Worm (Caenorhabditis elegans) whole organism, young adult: ENCODE data around the gene CD4.8.

Experiments used
- B0261.1 ChIP-seq: sonication (generic microtip); optimal IDR thresholded peaks from 2 replicates; lab custom pipeline; 2016; ENCODE audit warnings: mild to moderate bottlenecking, missing genetic modification characterization, moderate library complexity, missing compliant biosample characterization
- ZK185.1 ChIP-seq: sonication (generic microtip); optimal IDR thresholded peaks from 2 replicates; lab custom pipeline; 2016; ENCODE audit warnings: mild to moderate bottlenecking, missing genetic modification characterization, missing compliant biosample characterization; ENCODE audit not compliant: poor library complexity, severe bottlenecking
- ama-1 ChIP-seq, 3 experiments: fragments of 150-350 bp in 1 of 3; sonication (generic microtip) in 2 of 3; optimal IDR thresholded peaks; 2 replicates each; lab custom pipeline; 2014 to 2018; ENCODE audit warnings: missing biosample characterization in 2 of 3, missing genetic modification characterization in 2 of 3, missing genetic modification reagents in 2 of 3
- lsy-27 ChIP-seq: sonication (generic microtip); optimal IDR thresholded peaks from 2 replicates; lab custom pipeline; 2017; ENCODE audit warnings: missing genetic modification characterization, mild to moderate bottlenecking, missing compliant biosample characterization, antibody characterized with exemption, missing genotype, borderline replicate concordance; ENCODE audit not compliant: insufficient read depth
- nfyb-1 ChIP-seq: fragments of 200-800 bp; sonication (Bioruptor generic); IDR thresholded peaks from 2 replicates; pipeline ENCODE4 v1.3.6; 2022; ENCODE audit warnings: missing genetic modification reagents, missing genetic modification characterization, missing compliant biosample characterization
- nhr-27 ChIP-seq: fragments of 200-800 bp; sonication (Bioruptor generic); optimal IDR thresholded peaks from 2 replicates; lab custom pipeline; 2018; ENCODE audit warnings: mild to moderate bottlenecking, missing genetic modification characterization, moderate library complexity, missing compliant biosample characterization
- snpc-4 ChIP-seq, 5 experiments: fragments of 150-350 bp in 1 of 5; sonication (generic microtip) in 4 of 5; optimal IDR thresholded peaks; 2 replicates each; lab custom pipeline; 2014 to 2018; ENCODE audit warnings: missing genetic modification characterization in 5 of 5, missing biosample characterization in 3 of 5, antibody characterized with exemption in 2 of 5, mild to moderate bottlenecking in 2 of 5, missing compliant biosample characterization in 2 of 5, missing genotype in 2 of 5, moderate library complexity in 2 of 5, missing genetic modification reagents in 1 of 5
- unc-62 ChIP-seq: fragments of 150-350 bp; optimal IDR thresholded peaks from 2 replicates; lab custom pipeline; 2014; ENCODE audit warnings: missing biosample characterization, missing genetic modification reagents, missing genetic modification characterization
- ztf-28 ChIP-seq: fragments of 200-800 bp; sonication (Bioruptor generic); IDR thresholded peaks from 2 replicates; pipeline ENCODE4 v1.3.6; 2022; ENCODE audit warnings: missing genetic modification reagents, missing genetic modification characterization, missing compliant biosample characterization

DNA sequence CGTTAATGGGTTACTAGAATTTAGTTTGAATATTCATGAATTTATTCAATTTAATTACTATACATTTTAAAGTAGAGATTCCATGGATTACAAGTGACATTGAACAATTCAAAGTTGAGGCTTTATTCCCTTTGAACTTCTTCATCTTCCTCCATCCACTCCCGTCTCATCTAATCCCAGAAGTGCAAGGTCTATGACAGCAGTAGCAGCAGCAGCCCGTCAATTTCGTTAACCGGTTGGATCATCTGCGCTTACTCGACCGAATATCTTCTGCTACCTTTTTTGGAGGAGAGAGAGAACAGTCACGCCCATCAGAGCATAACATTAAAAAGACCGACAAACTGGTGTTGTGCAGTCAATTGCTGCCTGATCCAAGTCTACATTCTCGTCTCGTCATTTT lies 16.1 kb upstream of the CD4.8 start, which contains the start of gene M03E7.2:
- TF ChIP-seq ztf-28, result no peak
- no peak for TF ChIP-seq ama-1 (optimal IDR thresholded peaks at IDR 0.05; lab: Kevin White, UChicago)
- TF ChIP-seq ama-1 (GFP tag; optimal IDR thresholded peaks at IDR 0.05; lab: Kevin White, UChicago), result no peak
- no peak for TF ChIP-seq lsy-27 (tag; lab: Kevin White, UChicago)
- no peak for TF ChIP-seq snpc-4 (GFP tag; optimal IDR thresholded peaks at IDR 0.05; lab: Kevin White, UChicago)
- TF ChIP-seq snpc-4 (tag; optimal IDR thresholded peaks at IDR 0.05; lab: Kevin White, UChicago), result no peak
- TF ChIP-seq nfyb-1 (GFP tag; lab: Robert Waterston, UW), result no peak
- TF ChIP-seq unc-62 (GFP tag; lab: Kevin White, UChicago), result no peak
- no peak for TF ChIP-seq nhr-27
- no peak for TF ChIP-seq B0261.1
- TF ChIP-seq ZK185.1 (tag; lab: Kevin White, UChicago), result no peak
